Fruit fly (Drosophila melanogaster) whole organism, embryonic: ENCODE results near the gene hry.

ENCODE experiments used
- Atf6 ChIP-seq: fragments of 200-800 bp; sonication (Bioruptor generic); IDR thresholded peaks from 2 replicates; pipeline ENCODE4 v1.3.6; 2022; ENCODE audit warnings: missing biosample characterization, missing genetic modification characterization
- B-H2 ChIP-seq: fragments of 200-800 bp; sonication (Bioruptor generic); optimal IDR thresholded peaks from 2 replicates; lab custom pipeline; 2018; ENCODE audit warnings: missing biosample characterization, mild to moderate bottlenecking, missing genetic modification characterization
- BtbVII ChIP-seq: fragments of 200-800 bp; sonication (Bioruptor generic); optimal IDR thresholded peaks from 3 replicates; lab custom pipeline; 2017; ENCODE audit warnings: missing biosample characterization, mild to moderate bottlenecking, missing genetic modification characterization
- CG10147 ChIP-seq: fragments of 200-800 bp; sonication (Bioruptor generic); optimal IDR thresholded peaks from 2 replicates; lab custom pipeline; 2019; ENCODE audit warnings: missing biosample characterization, mild to moderate bottlenecking, missing genetic modification characterization, moderate library complexity
- CG11504 ChIP-seq: fragments of 200-800 bp; sonication (Bioruptor generic); optimal IDR thresholded peaks from 3 replicates; lab custom pipeline; 2019; ENCODE audit warnings: missing biosample characterization, mild to moderate bottlenecking, missing genetic modification characterization, moderate library complexity
- CG12219 ChIP-seq: fragments of 200-800 bp; sonication (Bioruptor generic); optimal IDR thresholded peaks from 3 replicates; lab custom pipeline; 2018; ENCODE audit warnings: missing biosample characterization, mild to moderate bottlenecking, missing genetic modification characterization
- CG13424 ChIP-seq: fragments of 200-800 bp; sonication (Bioruptor generic); optimal IDR thresholded peaks from 2 replicates; lab custom pipeline; 2019; ENCODE audit warnings: missing biosample characterization, mild to moderate bottlenecking, missing genetic modification characterization, moderate library complexity
- CG17361 ChIP-seq: fragments of 200-800 bp; sonication (Bioruptor generic); IDR thresholded peaks from 3 replicates; pipeline ENCODE4 v1.3.6; 2022; ENCODE audit warnings: missing biosample characterization, missing genetic modification characterization
- CG17802 ChIP-seq: fragments of 200-800 bp; sonication (Bioruptor generic); optimal IDR thresholded peaks from 2 replicates; lab custom pipeline; 2018; ENCODE audit warnings: missing biosample characterization, mild to moderate bottlenecking, missing genetic modification characterization, moderate library complexity
- CG32772 ChIP-seq: fragments of 200-800 bp; sonication (Bioruptor generic); IDR thresholded peaks from 2 replicates; pipeline ENCODE4 v1.3.6; 2022; ENCODE audit warnings: missing biosample characterization, missing genetic modification characterization
- CG4360 ChIP-seq: fragments of 200-800 bp; sonication (Bioruptor generic); IDR thresholded peaks from 2 replicates; pipeline ENCODE4 v1.3.6; 2022; ENCODE audit warnings: missing biosample characterization, missing genetic modification characterization
- CG5180 ChIP-seq: fragments of 200-800 bp; sonication (Bioruptor generic); optimal IDR thresholded peaks from 3 replicates; lab custom pipeline; 2017; ENCODE audit warnings: missing biosample characterization, missing genetic modification characterization, mild to moderate bottlenecking, moderate library complexity, missing genetic modification reagents
- CG5953 ChIP-seq: fragments of 200-800 bp; sonication (Bioruptor generic); IDR thresholded peaks from 2 replicates; pipeline ENCODE4 v1.3.6; 2022; ENCODE audit warnings: missing biosample characterization, missing genetic modification characterization
- CG6175 ChIP-seq: fragments of 200-800 bp; sonication (Bioruptor generic); IDR thresholded peaks from 3 replicates; pipeline ENCODE4 v1.3.6; 2022; ENCODE audit warnings: missing biosample characterization, missing genetic modification characterization
- CG9215 ChIP-seq: fragments of 200-800 bp; sonication (Bioruptor generic); IDR thresholded peaks from 2 replicates; pipeline ENCODE4 v1.3.6; 2022; ENCODE audit warnings: missing biosample characterization, missing genetic modification characterization
- CG9876 ChIP-seq: fragments of 200-800 bp; sonication (Bioruptor generic); optimal IDR thresholded peaks from 2 replicates; lab custom pipeline; 2016; ENCODE audit warnings: missing biosample characterization, missing genetic modification characterization
- D19A ChIP-seq: fragments of 200-800 bp; optimal IDR thresholded peaks from 3 replicates; lab custom pipeline; 2019; ENCODE audit warnings: missing biosample characterization, mild to moderate bottlenecking, missing genetic modification characterization, moderate library complexity
- Deaf1 ChIP-seq: fragments of 200-800 bp; optimal IDR thresholded peaks from 3 replicates; lab custom pipeline; 2019; ENCODE audit warnings: missing biosample characterization, mild to moderate bottlenecking, missing genetic modification characterization, moderate library complexity
- Hr78 ChIP-seq, 2 experiments: fragments of 200-800 bp in 1 of 2; fragments of >200 bp in 1 of 2; sonication (Bioruptor generic) in 1 of 2; optimal IDR thresholded peaks; 2 replicates each; lab custom pipeline; 2017 to 2019; ENCODE audit warnings: missing biosample characterization in 2 of 2, missing genetic modification characterization in 2 of 2, mild to moderate bottlenecking in 1 of 2, moderate library complexity in 1 of 2
- Med ChIP-seq: fragments of 200-800 bp; sonication (Bioruptor generic); peaks from one replicate; lab custom pipeline; 2016; ENCODE audit warnings: missing biosample characterization, missing genetic modification characterization, mild to moderate bottlenecking, inconsistent platforms, moderate library complexity
- NFAT ChIP-seq: fragments of 200-800 bp; sonication (Bioruptor generic); IDR thresholded peaks from 2 replicates; pipeline ENCODE4 v1.3.6; 2022; ENCODE audit warnings: missing biosample characterization, missing genetic modification characterization
- Vsx1 ChIP-seq: fragments of 200-800 bp; sonication (Bioruptor generic); optimal IDR thresholded peaks from 2 replicates; lab custom pipeline; 2017; ENCODE audit warnings: missing biosample characterization, mild to moderate bottlenecking, missing genetic modification characterization, missing genetic modification reagents
- Xbp1 ChIP-seq: fragments of 200-800 bp; sonication (Bioruptor generic); optimal IDR thresholded peaks from 3 replicates; lab custom pipeline; 2016; ENCODE audit warnings: missing biosample characterization, mild to moderate bottlenecking, missing genetic modification characterization
- al ChIP-seq: fragments of 200-800 bp; sonication (Bioruptor generic); IDR thresholded peaks from 2 replicates; pipeline ENCODE4 v1.3.6; 2022; ENCODE audit warnings: missing biosample characterization, missing genetic modification characterization
- ase ChIP-seq: fragments of 200-800 bp; sonication (Bioruptor generic); IDR thresholded peaks from 3 replicates; pipeline ENCODE4 v1.3.6; 2022; ENCODE audit warnings: missing biosample characterization, missing genetic modification characterization
- chinmo ChIP-seq: fragments of 200-800 bp; sonication (Bioruptor generic); IDR thresholded peaks from 4 replicates; pipeline ENCODE4 v1.3.6; 2022; ENCODE audit warnings: missing biosample characterization, missing genetic modification characterization; ENCODE audit not compliant: partially characterized antibody
- crol ChIP-seq: fragments of 200-800 bp; sonication (Bioruptor generic); IDR thresholded peaks from 2 replicates; pipeline ENCODE4 v1.3.6; 2022; ENCODE audit warnings: missing biosample characterization, missing genetic modification characterization
- dimm ChIP-seq: fragments of 200-800 bp; sonication (Bioruptor generic); IDR thresholded peaks from 2 replicates; pipeline ENCODE4 v1.3.6; 2022; ENCODE audit warnings: missing biosample characterization, missing genetic modification characterization
- disco-r ChIP-seq: fragments of 200-800 bp; sonication (Bioruptor generic); optimal IDR thresholded peaks from 2 replicates; lab custom pipeline; 2016; ENCODE audit warnings: missing biosample characterization, missing genetic modification characterization
- dysf ChIP-seq: fragments of 200-800 bp; sonication (Bioruptor generic); IDR thresholded peaks from 3 replicates; pipeline ENCODE4 v1.3.6; 2022; ENCODE audit warnings: missing biosample characterization, missing genetic modification characterization
- fu2 ChIP-seq: fragments of 200-800 bp; sonication (Bioruptor generic); optimal IDR thresholded peaks from 2 replicates; lab custom pipeline; 2016; ENCODE audit warnings: missing biosample characterization, missing genetic modification characterization
- gcm ChIP-seq: fragments of 200-800 bp; sonication (Bioruptor generic); optimal IDR thresholded peaks from 2 replicates; lab custom pipeline; 2019; ENCODE audit warnings: missing biosample characterization, mild to moderate bottlenecking, missing genetic modification characterization, moderate library complexity
- gcm2 ChIP-seq: fragments of 200-800 bp; sonication (Bioruptor generic); optimal IDR thresholded peaks from 2 replicates; lab custom pipeline; 2016; ENCODE audit warnings: missing biosample characterization, missing genetic modification characterization
- gem ChIP-seq: fragments of 200-800 bp; sonication (Bioruptor generic); optimal IDR thresholded peaks from 2 replicates; lab custom pipeline; 2019; ENCODE audit warnings: missing biosample characterization, mild to moderate bottlenecking, missing genetic modification characterization, moderate library complexity
- ham ChIP-seq: fragments of 200-800 bp; sonication (Bioruptor generic); IDR thresholded peaks from 2 replicates; pipeline ENCODE4 v1.3.6; 2022; ENCODE audit warnings: missing biosample characterization, missing genetic modification characterization
- ken ChIP-seq: fragments of 200-800 bp; sonication (Bioruptor generic); IDR thresholded peaks from 3 replicates; pipeline ENCODE4 v1.3.6; 2022; ENCODE audit warnings: missing biosample characterization, missing genetic modification characterization
- lov ChIP-seq, 2 experiments: fragments of 200-800 bp in 1 of 2; fragments of >200 bp in 1 of 2; sonication (Bioruptor generic) in 1 of 2; IDR thresholded peaks in 1 of 2; optimal IDR thresholded peaks in 1 of 2; 2 replicates in 1 of 2; 3 replicates in 1 of 2; pipeline versions ENCODE4 v1.3.6 to Lab custom; 2017 to 2022; ENCODE audit warnings: missing biosample characterization in 1 of 2, missing genetic modification characterization in 1 of 2
- oc ChIP-seq: fragments of 200-800 bp; sonication (Bioruptor generic); optimal IDR thresholded peaks from 2 replicates; lab custom pipeline; 2018; ENCODE audit warnings: missing biosample characterization, mild to moderate bottlenecking, missing genetic modification characterization, moderate library complexity
- otp ChIP-seq: fragments of 200-800 bp; sonication (Bioruptor generic); IDR thresholded peaks from 3 replicates; pipeline ENCODE4, ENCODE4 v1.3.6; 2022; ENCODE audit warnings: missing biosample characterization, missing genetic modification characterization
- p53 ChIP-seq: fragments of 200-800 bp; sonication (Bioruptor generic); optimal IDR thresholded peaks from 2 replicates; lab custom pipeline; 2016; ENCODE audit warnings: missing biosample characterization, missing genetic modification characterization
- pnt ChIP-seq: fragments of 200-800 bp; sonication (Bioruptor generic); optimal IDR thresholded peaks from 3 replicates; lab custom pipeline; 2016; ENCODE audit warnings: missing biosample characterization, missing genetic modification characterization
- pros ChIP-seq: fragments of 200-800 bp; sonication (Bioruptor generic); optimal IDR thresholded peaks from 3 replicates; lab custom pipeline; 2019; ENCODE audit warnings: missing biosample characterization, mild to moderate bottlenecking, missing genetic modification characterization, moderate library complexity
- psq ChIP-seq: fragments of 200-800 bp; sonication (Bioruptor generic); optimal IDR thresholded peaks from 2 replicates; lab custom pipeline; 2017; ENCODE audit warnings: missing biosample characterization, missing genetic modification characterization
- sd ChIP-seq: fragments of 200-800 bp; sonication (Bioruptor generic); optimal IDR thresholded peaks from 3 replicates; lab custom pipeline; 2018; ENCODE audit warnings: missing biosample characterization, mild to moderate bottlenecking, missing genetic modification characterization, moderate library complexity
- slbo ChIP-seq: fragments of 200-800 bp; sonication (Bioruptor generic); IDR thresholded peaks from 2 replicates; pipeline ENCODE4 v1.3.6; 2022; ENCODE audit warnings: missing biosample characterization, missing genetic modification characterization
- sqz ChIP-seq: fragments of 200-800 bp; sonication (Bioruptor generic); optimal IDR thresholded peaks from 3 replicates; lab custom pipeline; 2018; ENCODE audit warnings: missing biosample characterization, mild to moderate bottlenecking, missing genetic modification characterization
- stc ChIP-seq: fragments of 200-800 bp; sonication (Bioruptor generic); IDR thresholded peaks from 2 replicates; pipeline ENCODE4 v1.3.6; 2022; ENCODE audit warnings: missing biosample characterization, missing genetic modification characterization
- tx ChIP-seq: fragments of 200-800 bp; sonication (Bioruptor generic); optimal IDR thresholded peaks from 2 replicates; lab custom pipeline; 2016; ENCODE audit warnings: missing biosample characterization, missing genetic modification characterization
- wek ChIP-seq: fragments of 200-800 bp; sonication (Bioruptor generic); optimal IDR thresholded peaks from 3 replicates; lab custom pipeline; 2018; ENCODE audit warnings: missing biosample characterization, mild to moderate bottlenecking, missing genetic modification characterization, moderate library complexity

hry gene

dm6 chr3L:8684419-8685081 lies 9.0 kb downstream of the hry start (continued):
- TF ChIP-seq D19A (tag; lab: Kevin White, UChicago) (no peak), B-H2 (GFP tag; lab: Kevin White, UChicago) (no peak), Hr78 (GFP tag; optimal IDR thresholded peaks at IDR 0.05; lab: Kevin White, UChicago) (no peak), CG5180 (GFP tag; lab: Kevin White, UChicago) (no peak), ham (GFP tag; lab: Robert Waterston, UW) (no peak), BtbVII (GFP tag; lab: Kevin White, UChicago) (no peak), pros (no peak), slbo (GFP tag; lab: Robert Waterston, UW) (0 out of 2 replicates have a peak, but pooled peaks have one; percentile 15), Atf6 (0 out of 2 replicates have a peak, but pooled peaks have one; percentile 20), sqz (GFP tag; lab: Kevin White, UChicago) (no peak), CG17802 (no peak), p53 (no peak), sd (tag; lab: Kevin White, UChicago) (peak; percentile 42), gcm2 (no peak), dimm (GFP tag; lab: Robert Waterston, UW) (no peak), CG4360 (GFP tag; lab: Robert Waterston, UW) (no peak), Xbp1 (no peak), chinmo (GFP tag; lab: Robert Waterston, UW) (0 out of 4 replicates have a peak, but pooled peaks have one; percentile 73), CG13424 (no peak), lov (optimal IDR thresholded peaks at IDR 0.05; lab: Kevin White, UChicago) (no peak), lov (GFP tag; IDR thresholded peaks at IDR 0.05; lab: Robert Waterston, UW) (no peak), NFAT (GFP tag; lab: Robert Waterston, UW) (peak; percentile 50; the same call in 1 of the 2 replicates), dysf (no peak), CG6175 (GFP tag; lab: Robert Waterston, UW) (peak; percentile 66; the same call in 2 of the 3 replicates), gcm (GFP tag; lab: Kevin White, UChicago) (no peak), otp (0 out of 3 replicates have a peak, but pooled peaks have one; percentile 41), crol (peak; percentile 76), ase (GFP tag; lab: Robert Waterston, UW) (no peak), Deaf1 (no peak), wek (GFP tag; lab: Kevin White, UChicago) (no peak), CG17361 (GFP tag; lab: Robert Waterston, UW) (no peak), pnt (GFP tag; lab: Kevin White, UChicago) (no peak), CG11504 (tag; lab: Kevin White, UChicago) (no peak), ken (GFP tag; lab: Robert Waterston, UW) (no peak)

DNA sequence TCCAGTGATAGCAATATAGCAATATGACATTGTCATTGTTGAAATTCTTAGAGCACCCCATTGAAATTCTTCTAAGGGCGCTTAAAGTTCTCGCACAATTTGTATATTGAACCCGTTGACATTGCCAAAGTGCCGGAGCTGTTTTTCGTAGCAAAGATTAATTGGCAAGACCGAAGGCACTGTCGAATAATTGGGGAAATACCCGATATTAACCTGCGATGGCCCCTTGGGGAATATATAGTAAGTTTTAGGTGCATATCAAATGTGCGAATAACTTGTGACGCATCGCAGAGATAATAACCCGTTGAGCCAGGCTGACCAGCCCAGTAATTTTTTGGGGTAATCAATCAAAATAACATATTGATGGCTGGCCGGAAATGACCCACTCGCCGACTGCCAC lies 11.1 kb downstream of the hry start:
- peak; percentile 17 for TF ChIP-seq sd (tag; lab: Kevin White, UChicago)
- TF ChIP-seq tx: no peak
- TF ChIP-seq Med (GFP tag; lab: Kevin White, UChicago): peak; percentile 49

DNA sequence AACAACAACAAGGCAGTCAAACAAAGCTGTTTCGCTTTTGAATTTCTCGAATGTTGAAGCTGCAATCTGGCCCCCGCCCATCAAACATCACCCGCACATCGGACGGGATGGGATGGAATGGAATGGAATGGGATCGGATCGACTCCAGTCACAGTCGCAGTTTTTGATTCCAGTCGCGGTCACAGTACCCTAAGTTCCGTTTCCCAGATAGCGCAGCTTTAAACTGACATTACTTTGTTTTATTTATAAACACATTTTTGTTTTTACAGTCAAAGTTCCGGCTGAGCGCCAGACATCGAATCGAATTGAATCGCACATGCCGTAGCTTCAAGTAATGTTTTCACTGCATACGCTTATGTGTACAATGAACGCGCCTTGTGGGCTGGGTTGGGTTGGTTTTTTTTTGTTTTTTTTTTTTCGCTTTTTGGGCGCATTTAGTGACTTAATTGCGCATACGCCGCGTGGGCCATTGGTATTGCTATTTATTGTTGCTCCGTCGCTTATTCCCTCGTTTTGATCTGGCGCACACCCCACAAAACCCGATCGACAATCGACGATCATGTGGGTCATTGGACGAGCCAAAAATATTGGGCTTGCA lies 13.2 kb downstream of the hry start:
- TF ChIP-seq CG9876: no peak
- no peak for TF ChIP-seq gem (tag; lab: Kevin White, UChicago)
- no peak for TF ChIP-seq fu2 (GFP tag; lab: Kevin White, UChicago)
- TF ChIP-seq CG10147: no peak
- no peak for TF ChIP-seq stc (GFP tag; lab: Robert Waterston, UW)
- TF ChIP-seq CG32772: peak; percentile 40; the same call in 1 of the 2 replicates
- TF ChIP-seq CG9215: no peak
- no peak for TF ChIP-seq oc
- no peak for TF ChIP-seq CG12219 (GFP tag; lab: Kevin White, UChicago)
- no peak for TF ChIP-seq disco-r (GFP tag; lab: Kevin White, UChicago)
- no peak for TF ChIP-seq al (GFP tag; lab: Robert Waterston, UW)
- TF ChIP-seq psq: no peak
- no peak for TF ChIP-seq CG5953 (GFP tag; lab: Robert Waterston, UW)
- TF ChIP-seq Vsx1 (GFP tag; lab: Kevin White, UChicago): no peak
